Worm (Caenorhabditis elegans) whole organism, L4 larva: ENCODE results near the gene ttr-28.
A peak's percentile ranks its signal among the peaks of the same experiment; 100 is the strongest.

Experiments used
- R02D3.7 ChIP-seq: fragments of 150-350 bp; sonication (generic microtip); optimal IDR thresholded peaks from 3 replicates; lab custom pipeline; 2014; ENCODE audit warnings: missing biosample characterization, missing genetic modification characterization
- Y105C5A.15 ChIP-seq: fragments of 200-800 bp; sonication (Bioruptor generic); IDR thresholded peaks from 2 replicates; pipeline ENCODE4 v1.3.6; 2022; ENCODE audit warnings: missing genetic modification characterization, missing compliant biosample characterization
- Y48G9A.11 ChIP-seq: fragments of 200-800 bp; sonication (Bioruptor generic); IDR thresholded peaks from 2 replicates; pipeline ENCODE4 v1.3.6; 2022; ENCODE audit warnings: missing genetic modification reagents, missing genetic modification characterization, missing compliant biosample characterization
- Y75B8A.6 ChIP-seq: fragments of 200-800 bp; sonication (Bioruptor generic); IDR thresholded peaks from 2 replicates; pipeline ENCODE4 v1.3.6; 2022; ENCODE audit warnings: missing genetic modification reagents, missing genetic modification characterization, missing compliant biosample characterization
- ZK546.5 ChIP-seq, 2 experiments: sonication (generic microtip); optimal IDR thresholded peaks; 2 replicates each; lab custom pipeline; 2017; ENCODE audit warnings: missing biosample characterization in 2 of 2, missing genetic modification characterization in 2 of 2
- aha-1 ChIP-seq: fragments of 150-350 bp; peaks from one replicate; lab custom pipeline; 2014; ENCODE audit warnings: missing biosample characterization, missing genetic modification characterization
- ama-1 ChIP-seq: fragments of 150-350 bp; optimal IDR thresholded peaks from 2 replicates; lab custom pipeline; 2014; ENCODE audit warnings: inconsistent platforms, mixed read lengths
- arid-1 ChIP-seq: fragments of 200-800 bp; sonication (Bioruptor generic); conservative IDR thresholded peaks from 2 replicates; pipeline ENCODE4 v1.3.6; 2022; ENCODE audit warnings: missing genetic modification reagents, missing genetic modification characterization, missing compliant biosample characterization
- ceh-20 ChIP-seq: fragments of 200-800 bp; sonication (Bioruptor generic); IDR thresholded peaks from 2 replicates; pipeline ENCODE4 v1.3.6; 2022; ENCODE audit warnings: missing genetic modification reagents, missing genetic modification characterization, missing compliant biosample characterization
- ceh-82 ChIP-seq: sonication (generic microtip); optimal IDR thresholded peaks from 2 replicates; lab custom pipeline; 2017; ENCODE audit warnings: missing biosample characterization, missing genetic modification characterization
- ces-1 ChIP-seq: fragments of 150-350 bp; sonication (generic microtip); optimal IDR thresholded peaks from 4 replicates; lab custom pipeline; 2014; ENCODE audit warnings: missing biosample characterization, missing genetic modification reagents, missing genetic modification characterization
- daf-16 ChIP-seq, 3 experiments: sonication (generic microtip); optimal IDR thresholded peaks; 2 replicates each; lab custom pipeline; 2016 to 2017; ENCODE audit warnings: missing genetic modification characterization in 3 of 3, missing genetic modification reagents in 3 of 3, mild to moderate bottlenecking in 2 of 3, missing compliant biosample characterization in 2 of 3, missing biosample characterization in 1 of 3, moderate library complexity in 1 of 3
- daf-19 ChIP-seq: fragments of 200-800 bp; sonication (Bioruptor generic); conservative IDR thresholded peaks from 2 replicates; pipeline ENCODE4 v1.3.6; 2022; ENCODE audit warnings: missing genetic modification characterization, missing compliant biosample characterization
- dpl-1 ChIP-seq: fragments of 150-350 bp; optimal IDR thresholded peaks from 2 replicates; lab custom pipeline; 2014; ENCODE audit warnings: missing biosample characterization, missing genetic modification reagents, missing genetic modification characterization
- gei-8 ChIP-seq: fragments of 200-800 bp; sonication (Bioruptor generic); optimal IDR thresholded peaks from 2 replicates; lab custom pipeline; 2018; ENCODE audit warnings: mild to moderate bottlenecking, missing genetic modification characterization, missing compliant biosample characterization
- lin-1 ChIP-seq: fragments of 200-800 bp; sonication (Bioruptor generic); IDR thresholded peaks from 2 replicates; pipeline ENCODE4 v1.3.6; 2022; ENCODE audit warnings: missing genetic modification reagents, missing genetic modification characterization, missing compliant biosample characterization
- lin-13 ChIP-seq: fragments of 150-350 bp; optimal IDR thresholded peaks from 2 replicates; lab custom pipeline; 2014; ENCODE audit warnings: missing biosample characterization, missing genetic modification reagents, missing genetic modification characterization
- lin-15B ChIP-seq: fragments of 150-350 bp; sonication (generic microtip); optimal IDR thresholded peaks from 3 replicates; lab custom pipeline; 2014; ENCODE audit warnings: missing biosample characterization, missing genetic modification characterization
- lsy-2 ChIP-seq, 2 experiments: fragments of 150-350 bp in 1 of 2; sonication (generic microtip) in 1 of 2; optimal IDR thresholded peaks; 2 replicates each; lab custom pipeline; 2014 to 2017; ENCODE audit warnings: missing biosample characterization in 2 of 2, missing genetic modification characterization in 2 of 2
- mxl-2 ChIP-seq: fragments of 200-800 bp; sonication (Bioruptor generic); conservative IDR thresholded peaks from 2 replicates; pipeline ENCODE4 v1.3.6; 2022; ENCODE audit warnings: missing genetic modification reagents, missing genetic modification characterization, missing compliant biosample characterization
- nhr-10 ChIP-seq: fragments of 150-350 bp; optimal IDR thresholded peaks from 2 replicates; lab custom pipeline; 2014; ENCODE audit warnings: missing biosample characterization, missing genetic modification characterization
- nhr-111 ChIP-seq: fragments of 200-800 bp; sonication (Bioruptor generic); optimal IDR thresholded peaks from 2 replicates; lab custom pipeline; 2018; ENCODE audit warnings: mild to moderate bottlenecking, missing genetic modification characterization, missing compliant biosample characterization
- nhr-25 ChIP-seq: sonication (generic microtip); optimal IDR thresholded peaks from 2 replicates; lab custom pipeline; 2017; ENCODE audit warnings: missing genetic modification characterization, mild to moderate bottlenecking, missing compliant biosample characterization, antibody characterized with exemption, moderate library complexity, borderline replicate concordance; ENCODE audit not compliant: insufficient read depth
- nhr-41 ChIP-seq: fragments of 200-800 bp; sonication (Bioruptor generic); IDR thresholded peaks from 2 replicates; pipeline ENCODE4 v1.3.6; 2022; ENCODE audit warnings: missing genetic modification reagents, missing genetic modification characterization, missing compliant biosample characterization
- nhr-48 ChIP-seq: sonication (generic microtip); optimal IDR thresholded peaks from 2 replicates; lab custom pipeline; 2016; ENCODE audit warnings: mild to moderate bottlenecking, missing genetic modification characterization, missing compliant biosample characterization
- nhr-76 ChIP-seq: fragments of 150-350 bp; optimal IDR thresholded peaks from 2 replicates; lab custom pipeline; 2014; ENCODE audit warnings: missing biosample characterization, missing genetic modification characterization
- nhr-77 ChIP-seq: fragments of 150-350 bp; optimal IDR thresholded peaks from 2 replicates; lab custom pipeline; 2014; ENCODE audit warnings: missing biosample characterization, missing genetic modification characterization
- rbr-2 ChIP-seq: sonication (generic microtip); optimal IDR thresholded peaks from 2 replicates; lab custom pipeline; 2016; ENCODE audit warnings: missing genotype, missing genetic modification characterization, missing compliant biosample characterization
- set-16 ChIP-seq: fragments of 200-800 bp; sonication (Bioruptor generic); IDR thresholded peaks from 2 replicates; pipeline ENCODE4 v1.3.6; 2022; ENCODE audit warnings: missing genetic modification reagents, missing genetic modification characterization, missing compliant biosample characterization
- snpc-1.2 ChIP-seq: fragments of 200-800 bp; sonication (Bioruptor generic); IDR thresholded peaks from 2 replicates; pipeline ENCODE4 v1.3.6; 2022; ENCODE audit warnings: missing genetic modification reagents, missing genetic modification characterization, missing compliant biosample characterization
- tag-97 ChIP-seq: fragments of 200-800 bp; sonication (Bioruptor generic); IDR thresholded peaks from 2 replicates; pipeline ENCODE4 v1.3.6; 2022; ENCODE audit warnings: missing genetic modification characterization, missing compliant biosample characterization
- tra-1 ChIP-seq: fragments of 200-800 bp; sonication (Bioruptor generic); IDR thresholded peaks from 2 replicates; pipeline ENCODE4 v1.3.6; 2022; ENCODE audit warnings: missing genetic modification reagents, missing genetic modification characterization, missing compliant biosample characterization
- unc-130 ChIP-seq: sonication (generic microtip); optimal IDR thresholded peaks from 2 replicates; lab custom pipeline; 2016; ENCODE audit warnings: missing genetic modification reagents, missing genetic modification characterization, missing compliant biosample characterization
- unc-39 ChIP-seq: sonication (generic microtip); optimal IDR thresholded peaks from 2 replicates; lab custom pipeline; 2017; ENCODE audit warnings: missing biosample characterization, missing genetic modification characterization
- unc-62 ChIP-seq, 3 experiments: fragments of 150-350 bp in 1 of 3; sonication (generic microtip); optimal IDR thresholded peaks in 2 of 3; peaks in 1 of 3; 1 replicate in 1 of 3; 2 replicates in 2 of 3; lab custom pipeline; 2014 to 2017; ENCODE audit warnings: missing biosample characterization in 3 of 3, missing genetic modification characterization in 3 of 3, missing genetic modification reagents in 3 of 3, missing genotype in 1 of 3
- zfp-3 ChIP-seq: fragments of 200-800 bp; sonication (Bioruptor generic); conservative IDR thresholded peaks from 2 replicates; pipeline ENCODE4 v1.3.6; 2022; ENCODE audit warnings: missing genetic modification reagents, missing genetic modification characterization, missing compliant biosample characterization

Gene ttr-28

DNA sequence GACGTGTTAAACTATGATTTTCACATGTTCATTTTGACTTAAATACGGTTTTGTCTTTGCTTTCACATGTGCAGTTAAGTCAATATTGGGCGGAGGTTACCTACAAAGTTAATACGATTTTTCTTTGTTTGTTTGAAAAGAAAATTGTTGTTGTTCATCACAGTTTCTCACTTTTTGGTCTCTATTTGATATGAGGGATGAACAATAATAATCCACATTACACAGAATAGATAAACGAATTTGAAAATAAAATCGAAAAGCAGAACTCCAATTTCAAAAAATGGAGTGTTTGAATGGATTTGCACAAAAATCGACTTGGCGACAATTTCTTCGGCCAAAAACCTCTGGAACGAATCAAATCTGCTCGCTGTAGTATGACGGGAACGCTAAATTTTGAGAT is 1.8 kb upstream of the ttr-28 start, which contains the start of gene ttr-29:
Gene ttr-29 (minus strand): TSS at position 101 of the 400 bp plus-strand sequence.
- TF ChIP-seq daf-19 (GFP tag; lab: Robert Waterston, UW) (no peak), lin-1 (GFP tag; lab: Robert Waterston, UW) (no peak), unc-62 (GFP tag; optimal IDR thresholded peaks at IDR 0.05 in 1 of 2; lab: Kevin White, UChicago) (peak in 1 of 2 experiments; percentile 18), unc-62 (tag; optimal IDR thresholded peaks at IDR 0.05; lab: Kevin White, UChicago) (no peak)

DNA sequence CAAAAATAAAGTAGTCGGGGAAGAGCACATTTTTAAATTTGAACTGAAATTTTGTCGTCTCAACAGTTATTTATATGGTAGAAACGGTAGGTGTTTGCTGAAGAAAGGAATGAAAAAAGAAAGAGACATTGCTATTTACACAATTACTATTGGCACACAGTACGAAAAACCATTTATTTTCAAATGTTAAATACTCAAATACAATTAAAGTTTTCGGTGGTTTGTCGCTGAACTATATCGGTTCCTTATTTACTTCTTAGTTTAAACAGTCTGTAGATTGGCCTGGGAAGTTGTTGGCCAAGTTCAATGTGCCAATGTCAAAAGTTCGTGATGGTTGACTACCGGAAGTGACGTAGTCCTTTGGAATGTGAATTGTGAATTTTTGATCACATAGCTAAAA is 920 bp downstream of the ttr-28 start, which contains the start of gene ttr-27:
Gene ttr-27 (minus strand): TSS at position 45 of the 400 bp plus-strand sequence.
- TF ChIP-seq tra-1: no peak
- no peak for TF ChIP-seq Y48G9A.11 (GFP tag; lab: Robert Waterston, UW)
- no peak for TF ChIP-seq nhr-48 (tag; lab: Kevin White, UChicago)
- no peak for TF ChIP-seq gei-8 (GFP tag; lab: Kevin White, UChicago)
- TF ChIP-seq ama-1: no peak
- no peak for TF ChIP-seq nhr-25 (tag; lab: Kevin White, UChicago)
- no peak for TF ChIP-seq lin-13 (GFP tag; lab: Kevin White, UChicago)
- no peak for TF ChIP-seq snpc-1.2 (GFP tag; lab: Robert Waterston, UW)
- no peak for TF ChIP-seq Y105C5A.15 (GFP tag; lab: Robert Waterston, UW)
- no peak for TF ChIP-seq daf-16 (GFP tag; optimal IDR thresholded peaks at IDR 0.05; lab: Kevin White, UChicago)
- no peak for TF ChIP-seq daf-16 (tag; optimal IDR thresholded peaks at IDR 0.05; lab: Kevin White, UChicago)
- no peak for TF ChIP-seq zfp-3 (GFP tag; lab: Robert Waterston, UW)
- no peak for TF ChIP-seq mxl-2 (GFP tag; lab: Robert Waterston, UW)
- TF ChIP-seq set-16 (GFP tag; lab: Robert Waterston, UW): no peak
- no peak for TF ChIP-seq dpl-1 (GFP tag; lab: Kevin White, UChicago)
- no peak for TF ChIP-seq arid-1 (GFP tag; lab: Robert Waterston, UW)

DNA sequence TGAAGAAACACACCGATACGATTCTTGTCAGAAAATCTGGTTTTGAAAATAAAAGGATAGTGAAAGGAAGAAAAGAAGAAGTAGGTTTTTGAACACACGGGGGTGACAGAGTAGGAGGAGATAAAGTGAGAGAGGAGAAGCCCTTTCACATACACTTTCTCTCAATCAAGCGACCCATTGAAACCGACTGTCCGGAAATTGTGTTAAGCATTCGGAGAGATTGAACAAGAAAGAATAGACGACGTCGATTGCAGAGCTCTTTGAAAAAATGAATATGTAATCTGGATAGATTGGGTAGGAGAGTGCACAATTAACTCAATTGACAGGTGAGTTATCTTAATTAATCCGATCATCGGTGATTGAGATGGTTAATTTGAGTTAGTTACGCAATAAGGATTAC is 3.7 kb downstream of the ttr-28 start:
- TF ChIP-seq mxl-2 (GFP tag; lab: Robert Waterston, UW): no peak
- TF ChIP-seq ces-1 (GFP tag; lab: Kevin White, UChicago): peak; percentile 46
- no peak for TF ChIP-seq nhr-111 (GFP tag; lab: Kevin White, UChicago)
- TF ChIP-seq aha-1 (tag; lab: Kevin White, UChicago): peak; percentile 49
- TF ChIP-seq unc-39 (tag; lab: Kevin White, UChicago): no peak

DNA sequence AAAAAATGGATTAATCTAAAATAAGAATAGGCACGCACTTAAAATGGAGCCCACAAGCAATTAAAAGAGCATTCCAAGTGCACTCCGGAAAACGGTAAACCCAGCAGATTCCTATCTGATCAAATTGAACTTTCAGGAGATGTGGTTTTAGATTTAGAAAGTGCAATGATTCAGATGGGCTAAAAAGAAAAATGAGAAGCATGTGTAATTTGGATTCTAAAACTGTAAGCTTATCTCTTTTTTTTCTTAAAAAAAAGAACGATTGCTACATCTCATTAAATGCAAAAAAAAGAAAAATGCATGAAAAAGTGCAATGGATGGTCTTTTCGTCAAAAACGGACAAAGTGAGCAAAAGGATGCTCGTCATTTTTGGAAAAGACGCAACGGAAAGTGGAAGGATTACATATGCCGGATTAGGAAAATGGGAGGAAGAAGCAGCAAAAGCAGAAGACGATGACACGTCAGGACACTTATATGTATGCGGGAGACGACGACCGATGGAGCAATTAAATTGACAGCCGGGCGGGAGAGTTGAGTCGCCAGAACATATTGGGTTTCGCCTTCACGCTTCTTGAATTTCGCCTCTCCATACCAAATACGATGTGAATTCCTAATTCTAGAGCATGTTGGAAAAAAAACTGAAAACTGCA is 6.3 kb downstream of the ttr-28 start:
- TF ChIP-seq nhr-41 (no peak), unc-62 (GFP tag; optimal IDR thresholded peaks at IDR 0.05 in 1 of 2; lab: Kevin White, UChicago) (peak in 1 of 2 experiments; percentile 76), unc-62 (tag; optimal IDR thresholded peaks at IDR 0.05; lab: Kevin White, UChicago) (no peak), ceh-20 (GFP tag; lab: Robert Waterston, UW) (0 out of 2 replicates have a peak, but pooled peaks have one; percentile 29), R02D3.7 (no peak), lsy-2 (tag; optimal IDR thresholded peaks at IDR 0.05; lab: Kevin White, UChicago) (peak in 1 of 2 experiments; percentile 17), ceh-82 (tag; lab: Kevin White, UChicago) (no peak), aha-1 (tag; lab: Kevin White, UChicago) (peak; percentile 43)

DNA sequence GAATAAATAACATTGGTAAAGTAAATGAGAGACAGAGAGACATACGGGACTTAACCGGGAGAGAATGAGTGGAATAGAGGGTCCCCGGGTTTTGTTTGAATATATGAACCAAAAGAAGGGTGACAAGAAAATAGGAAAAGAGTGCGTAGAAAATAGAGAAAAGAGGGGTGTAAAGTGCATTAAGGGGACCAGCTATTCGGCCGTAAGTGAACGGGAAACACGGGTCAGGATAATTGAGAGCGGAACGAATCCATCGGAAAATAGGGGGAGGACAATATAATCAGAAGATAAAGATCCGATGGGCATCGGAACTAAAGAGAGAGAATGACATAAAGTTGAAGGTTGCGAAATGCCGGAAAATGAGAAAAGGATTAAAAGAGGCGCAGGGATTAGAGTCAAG is 7.6 kb downstream of the ttr-28 start:
- TF ChIP-seq nhr-77: no peak
- TF ChIP-seq rbr-2 (tag; lab: Kevin White, UChicago): no peak
- TF ChIP-seq ama-1: no peak
- TF ChIP-seq tag-97 (GFP tag; lab: Robert Waterston, UW): no peak
- TF ChIP-seq unc-130: no peak
- no peak for TF ChIP-seq Y75B8A.6 (GFP tag; lab: Robert Waterston, UW)
- no peak for TF ChIP-seq nhr-76 (tag; lab: Kevin White, UChicago)
- TF ChIP-seq nhr-41: no peak
- no peak for TF ChIP-seq daf-16 (GFP tag; optimal IDR thresholded peaks at IDR 0.05; lab: Kevin White, UChicago)
- TF ChIP-seq daf-16 (tag; optimal IDR thresholded peaks at IDR 0.05; lab: Kevin White, UChicago): no peak
- no peak for TF ChIP-seq gei-8 (GFP tag; lab: Kevin White, UChicago)
- no peak for TF ChIP-seq ZK546.5 (tag; optimal IDR thresholded peaks at IDR 0.05; lab: Kevin White, UChicago)
- TF ChIP-seq set-16 (GFP tag; lab: Robert Waterston, UW): no peak
- TF ChIP-seq ceh-82 (tag; lab: Kevin White, UChicago): no peak
- no peak for TF ChIP-seq nhr-25 (tag; lab: Kevin White, UChicago)
- no peak for TF ChIP-seq unc-62 (GFP tag; optimal IDR thresholded peaks at IDR 0.05 in 1 of 2; lab: Kevin White, UChicago)
- no peak for TF ChIP-seq unc-62 (tag; optimal IDR thresholded peaks at IDR 0.05; lab: Kevin White, UChicago)
- TF ChIP-seq lin-15B: no peak
- TF ChIP-seq nhr-10 (tag; lab: Kevin White, UChicago): no peak
